Fruit fly (Drosophila melanogaster) whole organism, prepupa: ENCODE data around the gene Prosbeta3.

Experiments used
- Blimp-1 ChIP-seq: fragments of 200-800 bp; sonication (Bioruptor generic); optimal IDR thresholded peaks from 3 replicates; lab custom pipeline; 2017; ENCODE audit warnings: missing biosample characterization, missing genetic modification characterization, mild to moderate bottlenecking, moderate library complexity, missing genetic modification reagents
- CG10631 ChIP-seq: fragments of 200-800 bp; sonication (Bioruptor generic); optimal IDR thresholded peaks from 2 replicates; lab custom pipeline; 2016; ENCODE audit warnings: missing biosample characterization, missing genetic modification characterization
- CG11294 ChIP-seq: fragments of 200-800 bp; sonication (Bioruptor generic); IDR thresholded peaks from 2 replicates; pipeline ENCODE4 v1.3.6; 2022; ENCODE audit warnings: missing biosample characterization, missing genetic modification characterization
- CG1621 ChIP-seq: fragments of 200-800 bp; sonication (Bioruptor generic); optimal IDR thresholded peaks from 3 replicates; lab custom pipeline; 2018; ENCODE audit warnings: missing biosample characterization, mild to moderate bottlenecking, missing genetic modification characterization
- CG3032 ChIP-seq: fragments of 200-800 bp; optimal IDR thresholded peaks from 2 replicates; lab custom pipeline; 2019; ENCODE audit warnings: missing biosample characterization, mild to moderate bottlenecking, missing genetic modification characterization, moderate library complexity
- CG6163 ChIP-seq: fragments of 200-800 bp; sonication (Bioruptor generic); IDR thresholded peaks from 3 replicates; pipeline ENCODE4 v1.3.6; 2022; ENCODE audit warnings: missing biosample characterization, missing genetic modification characterization
- CG6808 ChIP-seq: fragments of 200-800 bp; sonication (Bioruptor generic); optimal IDR thresholded peaks from 3 replicates; lab custom pipeline; 2017; ENCODE audit warnings: missing biosample characterization, missing genetic modification characterization, mild to moderate bottlenecking, moderate library complexity, missing genetic modification reagents
- CG6854 ChIP-seq: fragments of 200-800 bp; sonication (Bioruptor generic); optimal IDR thresholded peaks from 2 replicates; lab custom pipeline; 2017; ENCODE audit warnings: missing biosample characterization, mild to moderate bottlenecking, missing genetic modification characterization
- CG7368 ChIP-seq: fragments of 200-800 bp; sonication (Bioruptor generic); optimal IDR thresholded peaks from 3 replicates; lab custom pipeline; 2016; ENCODE audit warnings: missing biosample characterization, missing genetic modification characterization
- CG8632 ChIP-seq: fragments of 200-800 bp; sonication (Bioruptor generic); optimal IDR thresholded peaks from 3 replicates; lab custom pipeline; 2016; ENCODE audit warnings: missing biosample characterization, missing genetic modification characterization
- Eip78C ChIP-seq: fragments of 200-800 bp; sonication (Bioruptor generic); peaks from one replicate; lab custom pipeline; 2016; ENCODE audit warnings: missing biosample characterization, missing genetic modification characterization
- Ets21C ChIP-seq: fragments of 200-800 bp; sonication (Bioruptor generic); optimal IDR thresholded peaks from 3 replicates; lab custom pipeline; 2016; ENCODE audit warnings: missing biosample characterization, missing genetic modification characterization
- Ets96B ChIP-seq: fragments of 200-800 bp; optimal IDR thresholded peaks from 2 replicates; lab custom pipeline; 2019; ENCODE audit warnings: missing biosample characterization, mild to moderate bottlenecking, missing genetic modification characterization, moderate library complexity
- Gug ChIP-seq: fragments of 200-800 bp; sonication (Bioruptor generic); IDR thresholded peaks from 2 replicates; pipeline ENCODE4 v1.3.6; 2022; ENCODE audit warnings: missing biosample characterization, missing genetic modification characterization
- Hr38 ChIP-seq: sonication (Bioruptor generic); optimal IDR thresholded peaks from 2 replicates; lab custom pipeline; 2016; ENCODE audit warnings: missing biosample characterization, missing genetic modification characterization
- Hr4 ChIP-seq: fragments of 200-800 bp; sonication (Bioruptor generic); optimal IDR thresholded peaks from 3 replicates; lab custom pipeline; 2016; ENCODE audit warnings: missing biosample characterization, missing genetic modification characterization
- Met ChIP-seq: fragments of 200-800 bp; sonication (Bioruptor generic); optimal IDR thresholded peaks from 3 replicates; lab custom pipeline; 2016; ENCODE audit warnings: missing biosample characterization, missing genetic modification characterization
- Sox102F ChIP-seq: fragments of 200-800 bp; sonication (Bioruptor generic); optimal IDR thresholded peaks from 2 replicates; lab custom pipeline; 2016; ENCODE audit warnings: missing biosample characterization, mild to moderate bottlenecking, missing genetic modification characterization
- Sox14 ChIP-seq: fragments of 200-800 bp; sonication (Bioruptor generic); optimal IDR thresholded peaks from 3 replicates; lab custom pipeline; 2016; ENCODE audit warnings: missing biosample characterization, missing genetic modification characterization
- Sox15 ChIP-seq: fragments of 200-800 bp; sonication (Bioruptor generic); optimal IDR thresholded peaks from 3 replicates; lab custom pipeline; 2016; ENCODE audit warnings: missing biosample characterization, missing genetic modification characterization
- acj6 ChIP-seq: fragments of 200-800 bp; sonication (Bioruptor generic); optimal IDR thresholded peaks from 3 replicates; lab custom pipeline; 2016; ENCODE audit warnings: missing biosample characterization, missing genetic modification characterization
- cyc ChIP-seq: fragments of 200-800 bp; sonication (Bioruptor generic); optimal IDR thresholded peaks from 3 replicates; lab custom pipeline; 2016; ENCODE audit warnings: missing biosample characterization, missing genetic modification characterization
- dac ChIP-seq: fragments of 200-800 bp; sonication (Bioruptor generic); optimal IDR thresholded peaks from 2 replicates; lab custom pipeline; 2017; ENCODE audit warnings: missing biosample characterization, mild to moderate bottlenecking, missing genetic modification characterization
- dsx ChIP-seq: fragments of 200-800 bp; optimal IDR thresholded peaks from 3 replicates; lab custom pipeline; 2019; ENCODE audit warnings: missing biosample characterization, mild to moderate bottlenecking, missing genetic modification characterization, moderate library complexity; ENCODE audit not compliant: poor library complexity, severe bottlenecking
- eg ChIP-seq: fragments of 200-800 bp; sonication (Bioruptor generic); IDR thresholded peaks from 3 replicates; pipeline ENCODE4 v1.3.6; 2022; ENCODE audit warnings: missing biosample characterization, missing genetic modification characterization
- esn ChIP-seq: fragments of 200-800 bp; sonication (Bioruptor generic); optimal IDR thresholded peaks from 2 replicates; lab custom pipeline; 2016; ENCODE audit warnings: missing biosample characterization, mild to moderate bottlenecking, missing genetic modification characterization, moderate library complexity
- fd59A ChIP-seq: fragments of 200-800 bp; sonication (Bioruptor generic); optimal IDR thresholded peaks from 2 replicates; lab custom pipeline; 2017; ENCODE audit warnings: missing biosample characterization, mild to moderate bottlenecking, missing genetic modification characterization, missing genetic modification reagents
- fkh ChIP-seq: fragments of 200-800 bp; sonication (Bioruptor generic); optimal IDR thresholded peaks from 3 replicates; lab custom pipeline; 2017; ENCODE audit warnings: missing biosample characterization, mild to moderate bottlenecking, missing genetic modification characterization, moderate library complexity
- net ChIP-seq: fragments of 200-800 bp; sonication (Bioruptor generic); optimal IDR thresholded peaks from 3 replicates; lab custom pipeline; 2016; ENCODE audit warnings: missing biosample characterization, missing genetic modification characterization
- ss ChIP-seq, 2 experiments: fragments of 200-800 bp; sonication (Bioruptor generic); optimal IDR thresholded peaks; 2 replicates in 1 of 2; 3 replicates in 1 of 2; lab custom pipeline; 2017 to 2018; ENCODE audit warnings: mild to moderate bottlenecking in 2 of 2, missing biosample characterization in 2 of 2, missing genetic modification characterization in 2 of 2, moderate library complexity in 1 of 2

The Prosbeta3 gene

dm6 chr3R:9029411-9029810 is 23.4 kb upstream of the Prosbeta3 start:
- TF ChIP-seq Hr38 (GFP tag; lab: Kevin White, UChicago) (no peak), CG1621 (no peak), Blimp-1 (no peak), Sox14 (peak; percentile 11), CG6163 (GFP tag; lab: Robert Waterston, UW) (no peak), ss (GFP tag; optimal IDR thresholded peaks at IDR 0.05; lab: Kevin White, UChicago) (no peak), dsx (peak; percentile 26), fd59A (GFP tag; lab: Kevin White, UChicago) (no peak), Sox102F (GFP tag; lab: Kevin White, UChicago) (no peak), Met (GFP tag; lab: Kevin White, UChicago) (no peak), CG10631 (GFP tag; lab: Kevin White, UChicago) (no peak), Eip78C (GFP tag; lab: Kevin White, UChicago) (peak; percentile 37), net (GFP tag; lab: Kevin White, UChicago) (no peak)

- peak; percentile 31 for TF ChIP-seq fkh
- no peak for TF ChIP-seq acj6
These were observed 22.7 kb upstream of the Prosbeta3 start for dm6 chr3R:9028690-9029089.

dm6 chr3R:9027082-9027481 is 21.1 kb upstream of the Prosbeta3 start:
- TF ChIP-seq eg (GFP tag; lab: Robert Waterston, UW) (no peak), Eip78C (GFP tag; lab: Kevin White, UChicago) (no peak), CG8632 (GFP tag; lab: Kevin White, UChicago) (no peak), CG7368 (no peak), Met (GFP tag; lab: Kevin White, UChicago) (no peak), esn (no peak), cyc (no peak), CG11294 (GFP tag; lab: Robert Waterston, UW) (no peak), Gug (GFP tag; lab: Robert Waterston, UW) (no peak), Sox102F (GFP tag; lab: Kevin White, UChicago) (no peak), ss (GFP tag; optimal IDR thresholded peaks at IDR 0.05; lab: Kevin White, UChicago) (no peak), dac (GFP tag; lab: Kevin White, UChicago) (no peak), Blimp-1 (no peak), CG6808 (GFP tag; lab: Kevin White, UChicago) (no peak), net (GFP tag; lab: Kevin White, UChicago) (no peak)

dm6 chr3R:9024835-9025510 is 18.9 kb upstream of the Prosbeta3 start:
- TF ChIP-seq Met (GFP tag; lab: Kevin White, UChicago) (no peak), Hr38 (GFP tag; lab: Kevin White, UChicago) (no peak), Sox15 (GFP tag; lab: Kevin White, UChicago) (no peak), CG8632 (GFP tag; lab: Kevin White, UChicago) (no peak)
- TF ChIP-seq, all 60 proteins: peak for 0

- no peak for TF ChIP-seq fd59A (GFP tag; lab: Kevin White, UChicago)
- no peak for TF ChIP-seq Ets96B (tag; lab: Kevin White, UChicago)
- no peak for TF ChIP-seq dsx
These were observed 17.9 kb upstream of the Prosbeta3 start for dm6 chr3R:9023934-9024333.

DNA sequence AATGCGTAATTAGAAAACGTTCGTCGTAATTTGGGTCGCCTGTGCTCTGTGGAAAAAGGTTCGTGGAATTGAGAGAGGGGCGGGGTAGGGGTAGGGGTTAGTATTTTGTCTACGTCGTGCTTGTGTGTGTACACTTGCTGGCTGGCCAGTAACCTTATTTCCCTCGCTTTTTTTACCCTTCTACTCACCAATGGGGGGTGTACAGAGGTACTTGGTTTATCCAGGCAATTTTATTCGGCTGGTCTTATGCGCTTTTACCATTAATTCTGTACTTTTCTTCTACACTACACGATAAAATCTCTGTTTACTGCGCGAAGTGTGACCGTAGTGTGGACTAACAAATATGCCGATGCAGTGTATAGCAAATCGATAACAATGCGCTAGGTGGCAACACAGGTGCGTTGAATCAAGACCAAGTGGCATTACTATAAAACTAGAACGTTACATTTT is 13.7 kb upstream of the Prosbeta3 start, which contains the start of gene tgo:
tgo (minus strand) TSS at position 334 of the 450 bp plus-strand sequence.
- TF ChIP-seq CG3032 (tag; lab: Kevin White, UChicago) (peak; percentile 9), CG6854 (GFP tag; lab: Kevin White, UChicago) (peak; percentile 40), acj6 (no peak), Hr4 (no peak), Ets21C (no peak), fkh (peak; percentile 87)
